ENCODE assay signal across 4 fruit fly cellular contexts in the genomic region with DNA sequence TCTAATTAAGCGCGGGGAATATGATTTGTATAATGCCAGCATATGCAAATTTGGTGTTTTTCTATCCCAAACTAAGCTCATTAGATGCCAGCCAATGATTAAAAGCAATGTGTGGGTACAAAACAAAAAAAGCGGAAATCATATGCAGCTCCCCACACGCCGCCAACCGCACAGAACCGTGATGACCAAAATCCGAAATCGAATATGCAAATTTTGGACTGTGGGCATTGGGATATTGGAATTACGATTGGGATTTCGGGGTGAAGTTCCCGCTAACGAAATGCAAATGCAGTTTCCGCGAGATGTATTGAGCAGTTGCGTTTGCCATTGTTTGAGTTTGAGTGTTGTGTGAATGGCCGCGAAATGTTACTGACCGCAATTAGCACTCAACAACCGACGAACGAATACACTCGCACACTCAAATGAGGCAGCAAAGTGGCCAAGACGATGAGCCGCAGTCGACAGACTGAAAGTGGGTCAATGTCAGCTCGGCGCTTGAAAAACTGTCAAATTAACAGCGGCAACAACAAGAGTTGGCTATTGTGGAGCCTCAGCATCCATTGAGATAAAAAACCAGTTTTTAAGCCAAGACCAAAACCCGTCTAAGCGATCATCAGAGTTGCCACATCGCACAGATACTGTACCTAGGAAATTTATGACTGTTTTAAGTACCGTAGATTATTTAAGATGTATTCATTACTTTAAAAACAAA.
A peak's percentile ranks its signal among the peaks of the same experiment; 100 is the strongest.
TF ChIP-seq lines count a peak whose summit lies in the region.

No protein-coding gene starts in this region.

- TF ChIP-seq CTCF in whole organism, embryonic (GFP tag; optimal IDR thresholded peaks at IDR 0.05; lab: Kevin White, UChicago): no peak

TF ChIP-seq in whole organism, embryonic, 481 proteins besides CTCF, POLR2A, EP300 and RAD21 (continues in another document):
- TF ChIP-seq chinmo (GFP tag; IDR thresholded peaks at IDR 0.05; lab: Robert Waterston, UW; ENCODE audit: partially characterized antibody) (peak; percentile 76; the same call in 2 of the 4 replicates), abd-A (tag; optimal IDR thresholded peaks at IDR 0.05; lab: Kevin White, UChicago) (peak; percentile 56), CG30431 (GFP tag; optimal IDR thresholded peaks at IDR 0.05; lab: Kevin White, UChicago) (no peak), CG15514 (GFP tag; optimal IDR thresholded peaks at IDR 0.05; lab: Kevin White, UChicago) (no peak), so (GFP tag; IDR thresholded peaks at IDR 0.05; lab: Robert Waterston, UW) (no peak), Eip74EF (GFP tag; optimal IDR thresholded peaks at IDR 0.05; lab: Kevin White, UChicago) (peak in 1 of 2 experiments; percentile 65), wek (GFP tag; optimal IDR thresholded peaks at IDR 0.05; lab: Kevin White, UChicago) (no peak), CG4360 (GFP tag; IDR thresholded peaks at IDR 0.05; lab: Robert Waterston, UW) (peak; percentile 61), Hr39 (optimal IDR thresholded peaks at IDR 0.05; lab: Kevin White, UChicago) (no peak), CG11093 (GFP tag; IDR thresholded peaks at IDR 0.05; lab: Robert Waterston, UW) (no peak), MESR4 (GFP tag; optimal IDR thresholded peaks at IDR 0.05; lab: Kevin White, UChicago) (no peak), z (GFP tag; IDR thresholded peaks at IDR 0.05; lab: Robert Waterston, UW) (peak; percentile 76; the same call in 2 of the 3 replicates), CG10366 (GFP tag; IDR thresholded peaks at IDR 0.05; lab: Robert Waterston, UW) (no peak), stwl (tag; optimal IDR thresholded peaks at IDR 0.05; lab: Kevin White, UChicago) (peak; percentile 79), CG9727 (GFP tag; optimal IDR thresholded peaks at IDR 0.05; lab: Kevin White, UChicago) (no peak), CG1233 (GFP tag; optimal IDR thresholded peaks at IDR 0.05; lab: Kevin White, UChicago) (no peak), gro (GFP tag; optimal IDR thresholded peaks at IDR 0.05; lab: Kevin White, UChicago) (no peak), CG3065 (GFP tag; optimal IDR thresholded peaks at IDR 0.05; lab: Kevin White, UChicago) (no peak), lab (GFP tag; optimal IDR thresholded peaks at IDR 0.05; lab: Kevin White, UChicago) (no peak), vvl (GFP tag; IDR thresholded peaks at IDR 0.05; lab: Robert Waterston, UW) (peak; percentile 73; the same call in 1 of the 2 replicates)

TF ChIP-seq in whole organism, prepupa, 60 proteins besides CTCF, POLR2A, EP300 and RAD21:
- TF ChIP-seq CG3919 (GFP tag; optimal IDR thresholded peaks at IDR 0.05; lab: Kevin White, UChicago) (no peak), fkh (GFP tag; optimal IDR thresholded peaks at IDR 0.05; lab: Kevin White, UChicago) (no peak), Eip78C (GFP tag; lab: Kevin White, UChicago) (peak; percentile 28), CG6276 (GFP tag; optimal IDR thresholded peaks at IDR 0.05; lab: Kevin White, UChicago) (peak; percentile 61), svp (GFP tag; lab: Kevin White, UChicago) (no peak), topi (GFP tag; optimal IDR thresholded peaks at IDR 0.05; lab: Kevin White, UChicago) (no peak), CG16779 (tag; optimal IDR thresholded peaks at IDR 0.05; lab: Kevin White, UChicago) (no peak), CG9139 (GFP tag; optimal IDR thresholded peaks at IDR 0.05; lab: Kevin White, UChicago) (no peak), CG6792 (GFP tag; optimal IDR thresholded peaks at IDR 0.05; lab: Kevin White, UChicago) (no peak), pdm3 (GFP tag; optimal IDR thresholded peaks at IDR 0.05; lab: Kevin White, UChicago) (no peak), Ets96B (tag; optimal IDR thresholded peaks at IDR 0.05; lab: Kevin White, UChicago) (no peak), eg (GFP tag; IDR thresholded peaks at IDR 0.05; lab: Robert Waterston, UW) (peak; percentile 34; the same call in 1 of the 3 replicates), CG6854 (GFP tag; optimal IDR thresholded peaks at IDR 0.05; lab: Kevin White, UChicago) (no peak), CG1621 (tag; optimal IDR thresholded peaks at IDR 0.05; lab: Kevin White, UChicago) (no peak), CG3032 (tag; optimal IDR thresholded peaks at IDR 0.05; lab: Kevin White, UChicago) (no peak), fd85E (GFP tag; optimal IDR thresholded peaks at IDR 0.05; lab: Kevin White, UChicago) (no peak), acj6 (GFP tag; optimal IDR thresholded peaks at IDR 0.05; lab: Kevin White, UChicago) (no peak), salr (GFP tag; optimal IDR thresholded peaks at IDR 0.05; lab: Kevin White, UChicago) (no peak)

TF ChIP-seq in whole organism, pupa, 21 proteins besides CTCF, POLR2A, EP300 and RAD21:
- TF ChIP-seq CG10348 (GFP tag; IDR thresholded peaks at IDR 0.05; lab: Robert Waterston, UW) (no peak), EcR (GFP tag; optimal IDR thresholded peaks at IDR 0.05; lab: Kevin White, UChicago) (peak; percentile 51)
TF ChIP-seq in whole organism, pupa: peak in this region for 1.

TF ChIP-seq in whole organism, wandering third instar larva, 38 proteins besides CTCF, POLR2A, EP300 and RAD21:
- TF ChIP-seq Myc (optimal IDR thresholded peaks at IDR 0.05; lab: Kevin White, UChicago): peak; percentile 6
- no peak for TF ChIP-seq CG9705 (GFP tag; optimal IDR thresholded peaks at IDR 0.05; lab: Kevin White, UChicago)
